Fruit fly (Drosophila melanogaster) whole organism, wandering third instar larva: Measurements from ENCODE around the gene CG14339.

Source experiments
- Abd-B ChIP-seq: fragments of >200 bp; optimal IDR thresholded peaks from 2 replicates; lab custom pipeline; 2017; ENCODE audit warnings: missing biosample characterization, missing genetic modification characterization
- CG32264 ChIP-seq: fragments of 200-800 bp; sonication (Bioruptor generic); optimal IDR thresholded peaks from 2 replicates; lab custom pipeline; 2016; ENCODE audit warnings: missing biosample characterization, missing genetic modification characterization
- CG9705 ChIP-seq: fragments of 200-800 bp; sonication (Bioruptor generic); optimal IDR thresholded peaks from 2 replicates; lab custom pipeline; 2018; ENCODE audit warnings: missing biosample characterization, mild to moderate bottlenecking, missing genetic modification characterization
- CrebA ChIP-seq: fragments of 200-800 bp; sonication (Bioruptor generic); optimal IDR thresholded peaks from 2 replicates; lab custom pipeline; 2016; ENCODE audit warnings: missing biosample characterization, mild to moderate bottlenecking, missing genetic modification characterization, borderline replicate concordance
- Dfd ChIP-seq: fragments of >200 bp; optimal IDR thresholded peaks from 2 replicates; lab custom pipeline; 2017; ENCODE audit warnings: missing biosample characterization, missing genetic modification characterization
- Dif ChIP-seq: fragments of 200-275, 200-300 bp; sonication (Bioruptor generic); optimal IDR thresholded peaks from 2 replicates; lab custom pipeline; 2018; ENCODE audit warnings: missing biosample characterization, missing genetic modification characterization; ENCODE audit not compliant: partially characterized antibody
- GATAd ChIP-seq: sonication (Bioruptor generic); optimal IDR thresholded peaks from 2 replicates; lab custom pipeline; 2016; ENCODE audit warnings: missing biosample characterization, missing genetic modification characterization
- HLH106 ChIP-seq: fragments of 200-800 bp; optimal IDR thresholded peaks from 3 replicates; lab custom pipeline; 2019; ENCODE audit warnings: missing biosample characterization, mild to moderate bottlenecking, missing genetic modification characterization, moderate library complexity
- Hnf4 ChIP-seq: fragments of 200-800 bp; sonication (Bioruptor generic); optimal IDR thresholded peaks from 2 replicates; lab custom pipeline; 2016; ENCODE audit warnings: missing biosample characterization, mild to moderate bottlenecking, missing genetic modification characterization
- Hr83 ChIP-seq: fragments of 200-300 bp; sonication (Bioruptor generic); optimal IDR thresholded peaks from 2 replicates; lab custom pipeline; 2016; ENCODE audit warnings: missing biosample characterization, mild to moderate bottlenecking, missing genetic modification characterization, moderate library complexity; ENCODE audit not compliant: poor library complexity, severe bottlenecking
- Jra ChIP-seq: sonication (Bioruptor generic); optimal IDR thresholded peaks from 2 replicates; lab custom pipeline; 2016; ENCODE audit warnings: missing biosample characterization, missing genetic modification characterization
- Mio ChIP-seq: sonication (Bioruptor generic); optimal IDR thresholded peaks from 2 replicates; lab custom pipeline; 2016; ENCODE audit warnings: missing biosample characterization, missing genetic modification characterization
- Myc ChIP-seq: fragments of >200 bp; optimal IDR thresholded peaks from 2 replicates; lab custom pipeline; 2017
- OdsH ChIP-seq: fragments of 200-800 bp; sonication (Bioruptor generic); optimal IDR thresholded peaks from 2 replicates; lab custom pipeline; 2016; ENCODE audit warnings: missing biosample characterization, mild to moderate bottlenecking, missing genetic modification characterization
- Rel ChIP-seq, 2 experiments: fragments of 200-800 bp; sonication (Bioruptor generic) in 1 of 2; optimal IDR thresholded peaks; 2 replicates in 1 of 2; 3 replicates in 1 of 2; lab custom pipeline; 2016 to 2019; ENCODE audit warnings: mild to moderate bottlenecking in 2 of 2, missing biosample characterization in 2 of 2, missing genetic modification characterization in 2 of 2, moderate library complexity in 1 of 2
- Sp1 ChIP-seq: fragments of 200-800 bp; sonication (Bioruptor generic); optimal IDR thresholded peaks from 3 replicates; lab custom pipeline; 2019; ENCODE audit warnings: missing biosample characterization, mild to moderate bottlenecking, missing genetic modification characterization, moderate library complexity
- Vsx2 ChIP-seq: fragments of 200-300, 225-300 bp; sonication (Bioruptor generic); optimal IDR thresholded peaks from 2 replicates; lab custom pipeline; 2018; ENCODE audit warnings: missing biosample characterization, missing genetic modification characterization; ENCODE audit not compliant: partially characterized antibody
- br ChIP-seq: fragments of 200-800 bp; sonication (Bioruptor generic); optimal IDR thresholded peaks from 2 replicates; lab custom pipeline; 2016; ENCODE audit warnings: missing biosample characterization, missing genetic modification characterization
- brk ChIP-seq: fragments of 200-800 bp; sonication (Bioruptor generic); optimal IDR thresholded peaks from 2 replicates; lab custom pipeline; 2016; ENCODE audit warnings: missing biosample characterization, mild to moderate bottlenecking, missing genetic modification characterization
- dmrt93B ChIP-seq: fragments of 200-800 bp; sonication (Bioruptor generic); optimal IDR thresholded peaks from 2 replicates; lab custom pipeline; 2018; ENCODE audit warnings: missing biosample characterization, mild to moderate bottlenecking, missing genetic modification characterization
- ey ChIP-seq: fragments of 200-800 bp; sonication (Bioruptor generic); optimal IDR thresholded peaks from 2 replicates; lab custom pipeline; 2016; ENCODE audit warnings: missing biosample characterization, missing genetic modification characterization
- foxo ChIP-seq, 2 experiments: fragments of 200-800 bp; sonication (Bioruptor generic); optimal IDR thresholded peaks; 2 replicates in 1 of 2; 3 replicates in 1 of 2; lab custom pipeline; 2016 to 2017; ENCODE audit warnings: missing biosample characterization in 2 of 2, missing genetic modification characterization in 2 of 2
- fru ChIP-seq: fragments of 200-800 bp; sonication (Bioruptor generic); optimal IDR thresholded peaks from 3 replicates; lab custom pipeline; 2016; ENCODE audit warnings: missing biosample characterization, mild to moderate bottlenecking, missing genetic modification characterization
- h ChIP-seq: fragments of 200-800 bp; sonication (Bioruptor generic); optimal IDR thresholded peaks from 3 replicates; lab custom pipeline; 2016; ENCODE audit warnings: missing biosample characterization, mild to moderate bottlenecking, missing genetic modification characterization
- jim ChIP-seq: fragments of 175-275, 200-325 bp; sonication (Bioruptor generic); optimal IDR thresholded peaks from 2 replicates; lab custom pipeline; 2016; ENCODE audit warnings: missing biosample characterization, mild to moderate bottlenecking, missing genetic modification characterization
- pan ChIP-seq: fragments of >200 bp; optimal IDR thresholded peaks from 2 replicates; lab custom pipeline; 2017
- psq ChIP-seq: fragments of 200-800 bp; sonication (Bioruptor generic); optimal IDR thresholded peaks from 3 replicates; lab custom pipeline; 2017; ENCODE audit warnings: missing biosample characterization, mild to moderate bottlenecking, missing genetic modification characterization, moderate library complexity
- rgr ChIP-seq: fragments of 200-800 bp; sonication (Bioruptor generic); optimal IDR thresholded peaks from 3 replicates; lab custom pipeline; 2016; ENCODE audit warnings: missing biosample characterization, mild to moderate bottlenecking, missing genetic modification characterization
- sv ChIP-seq: fragments of 200-800 bp; sonication (Bioruptor generic); optimal IDR thresholded peaks from 3 replicates; lab custom pipeline; 2016; ENCODE audit warnings: missing biosample characterization, missing genetic modification characterization
- usp ChIP-seq: fragments of >200 bp; optimal IDR thresholded peaks from 2 replicates; lab custom pipeline; 2017; ENCODE audit warnings: missing biosample characterization, missing genetic modification characterization

CG14339 gene

dm6 chr2L:1144371-1145360 lies 36.3 kb downstream of the CG14339 start:
- TF ChIP-seq fru (GFP tag; lab: Kevin White, UChicago) (peak; percentile 91), br (peak; percentile 89), Rel (GFP tag; optimal IDR thresholded peaks at IDR 0.05; lab: Kevin White, UChicago) (peak; percentile 47), Rel (tag; optimal IDR thresholded peaks at IDR 0.05; lab: Kevin White, UChicago) (peak; percentile 66), CG32264 (GFP tag; lab: Kevin White, UChicago) (peak; percentile 75), Jra (GFP tag; lab: Kevin White, UChicago) (peak; percentile 64), rgr (GFP tag; lab: Kevin White, UChicago) (peak; percentile 93), Hnf4 (GFP tag; lab: Kevin White, UChicago) (no peak), OdsH (GFP tag; lab: Kevin White, UChicago) (peak; percentile 92), CrebA (no peak), foxo (GFP tag; optimal IDR thresholded peaks at IDR 0.05; lab: Kevin White, UChicago) (peak; percentile 80 to 94), sv (GFP tag; lab: Kevin White, UChicago) (peak; percentile 40), CG9705 (GFP tag; lab: Kevin White, UChicago) (peak; percentile 41), Dfd (GFP tag; lab: Kevin White, UChicago) (no peak), HLH106 (tag; lab: Kevin White, UChicago) (peak; percentile 91), dmrt93B (peak; percentile 83), psq (GFP tag; lab: Kevin White, UChicago) (peak; percentile 82), Myc (lab: Kevin White, UChicago) (no peak), h (GFP tag; lab: Kevin White, UChicago) (peak; percentile 96), Sp1 (peak; percentile 93), Mio (peak; percentile 55), ey (GFP tag; lab: Kevin White, UChicago) (peak; percentile 93), brk (GFP tag; lab: Kevin White, UChicago) (no peak)

dm6 chr2L:1147656-1148055 lies 39.3 kb downstream of the CG14339 start:
- TF ChIP-seq Abd-B (GFP tag; lab: Kevin White, UChicago), result no peak
- no peak for TF ChIP-seq Myc (lab: Kevin White, UChicago)
- no peak for TF ChIP-seq sv (GFP tag; lab: Kevin White, UChicago)
- TF ChIP-seq Rel (GFP tag; optimal IDR thresholded peaks at IDR 0.05; lab: Kevin White, UChicago), result no peak
- TF ChIP-seq Rel (tag; optimal IDR thresholded peaks at IDR 0.05; lab: Kevin White, UChicago), result no peak
- no peak for TF ChIP-seq Vsx2 (GFP tag; lab: Kevin White, UChicago)
- TF ChIP-seq, all 38 proteins: peak for 0

dm6 chr2L:1150554-1150953 lies 42.2 kb downstream of the CG14339 start, which contains the start of the genes Tfb4 and Vps29:
TSS of gene Tfb4 (minus strand) at chr2L:1150677.
TSS of gene Vps29 (plus strand) at chr2L:1150766.
- TF ChIP-seq h (GFP tag; lab: Kevin White, UChicago), result peak; percentile 77
- TF ChIP-seq psq (GFP tag; lab: Kevin White, UChicago), result peak; percentile 43
- no peak for TF ChIP-seq Sp1
- TF ChIP-seq foxo (GFP tag; optimal IDR thresholded peaks at IDR 0.05; lab: Kevin White, UChicago), result peak in 1 of 2 experiments; percentile 83
- TF ChIP-seq Hr83 (GFP tag; lab: Kevin White, UChicago), result peak; percentile 97
- peak; percentile 40 for TF ChIP-seq HLH106 (tag; lab: Kevin White, UChicago)
- no peak for TF ChIP-seq CrebA
- TF ChIP-seq sv (GFP tag; lab: Kevin White, UChicago), result peak; percentile 7
- no peak for TF ChIP-seq usp (GFP tag; lab: Kevin White, UChicago)
- no peak for TF ChIP-seq Rel (GFP tag; optimal IDR thresholded peaks at IDR 0.05; lab: Kevin White, UChicago)
- peak; percentile 59 for TF ChIP-seq Rel (tag; optimal IDR thresholded peaks at IDR 0.05; lab: Kevin White, UChicago)
- peak; percentile 10 for TF ChIP-seq GATAd (GFP tag; lab: Kevin White, UChicago)
- TF ChIP-seq rgr (GFP tag; lab: Kevin White, UChicago), result no peak
- peak; percentile 74 for TF ChIP-seq br
- TF ChIP-seq pan, result no peak
- peak; percentile 1 for TF ChIP-seq CG32264 (GFP tag; lab: Kevin White, UChicago)
- no peak for TF ChIP-seq Dif (GFP tag; lab: Kevin White, UChicago)
- TF ChIP-seq ey (GFP tag; lab: Kevin White, UChicago), result peak; percentile 67
- TF ChIP-seq OdsH (GFP tag; lab: Kevin White, UChicago), result peak; percentile 61

- TF ChIP-seq jim (GFP tag; lab: Kevin White, UChicago) (no peak), Dfd (GFP tag; lab: Kevin White, UChicago) (peak; percentile 99)
- TF ChIP-seq, all 38 proteins: peak for 1
Measured at dm6 chr2L:1152693-1153092, 44.4 kb downstream of the CG14339 start.
